Fruit fly (Drosophila melanogaster): ENCODE measurements around the gene CG9705.
A peak's percentile ranks its signal among the peaks of the same experiment; 100 is the strongest.

CG9705 gene

dm6 chr3L:16760274-16760673 lies 19.6 kb upstream of the CG9705 start (continued):
- TF ChIP-seq lilli (GFP tag; optimal IDR thresholded peaks at IDR 0.05) (peak; percentile 35), CkIIα-i1 (GFP tag; IDR thresholded peaks at IDR 0.05) (no peak), gem (tag; optimal IDR thresholded peaks at IDR 0.05) (peak; percentile 64), CG43689 (GFP tag; IDR thresholded peaks at IDR 0.05) (no peak), CG18619 (GFP tag; optimal IDR thresholded peaks at IDR 0.05) (peak; percentile 4), Pdp1 (GFP tag; optimal IDR thresholded peaks at IDR 0.05) (peak in 1 of 2 experiments; percentile 40), CG13624 (GFP tag; optimal IDR thresholded peaks at IDR 0.05) (no peak), cwo (GFP tag; optimal IDR thresholded peaks at IDR 0.05) (peak; percentile 17), Xrp1 (GFP tag; IDR thresholded peaks at IDR 0.05) (peak; percentile 47; the same call in 1 of the 2 replicates), chif (GFP tag; optimal IDR thresholded peaks at IDR 0.05) (peak; percentile 38 to 62), bab2 (GFP tag; optimal IDR thresholded peaks at IDR 0.05) (peak; percentile 21), CG8388 (GFP tag; optimal IDR thresholded peaks at IDR 0.05) (peak; percentile 34), dpn (GFP tag; optimal IDR thresholded peaks at IDR 0.05) (peak in 1 of 2 experiments; percentile 32), stc (GFP tag; IDR thresholded peaks at IDR 0.05) (no peak), Hey (tag; optimal IDR thresholded peaks at IDR 0.05) (peak; percentile 8), CG10209 (GFP tag; optimal IDR thresholded peaks at IDR 0.05) (peak; percentile 20), pnt (GFP tag; optimal IDR thresholded peaks at IDR 0.05) (peak; percentile 27), CG17568 (GFP tag; optimal IDR thresholded peaks at IDR 0.05) (peak; percentile 23), CG11504 (tag; optimal IDR thresholded peaks at IDR 0.05) (peak; percentile 61), Asciz (GFP tag; optimal IDR thresholded peaks at IDR 0.05) (no peak), eve (GFP tag; optimal IDR thresholded peaks at IDR 0.05) (peak in 1 of 2 experiments; percentile 78), CG1603 (tag; optimal IDR thresholded peaks at IDR 0.05) (peak; percentile 69), CG12769 (tag; optimal IDR thresholded peaks at IDR 0.05) (peak; percentile 44), CG18262 (tag; optimal IDR thresholded peaks at IDR 0.05) (peak; percentile 57), CG4820 (GFP tag; optimal IDR thresholded peaks at IDR 0.05) (peak; percentile 21), Ptx1 (GFP tag; IDR thresholded peaks at IDR 0.05) (peak; percentile 43; the same call in 1 of the 2 replicates), Hr3 (GFP tag; optimal IDR thresholded peaks at IDR 0.05) (no peak), CG15269 (tag; optimal IDR thresholded peaks at IDR 0.05) (peak; percentile 32), grau (tag; optimal IDR thresholded peaks at IDR 0.05) (peak; percentile 44), CG30431 (GFP tag; optimal IDR thresholded peaks at IDR 0.05) (peak; percentile 12), dmrt11E (tag; optimal IDR thresholded peaks at IDR 0.05) (peak; percentile 55), Fer3 (tag; optimal IDR thresholded peaks at IDR 0.05) (peak; percentile 5), jing (GFP tag; optimal IDR thresholded peaks at IDR 0.05) (peak; percentile 18), bsh (GFP tag; optimal IDR thresholded peaks at IDR 0.05) (peak in 1 of 2 experiments; percentile 81), pb (GFP tag; optimal IDR thresholded peaks at IDR 0.05) (peak; percentile 14), CG11696 (GFP tag; IDR thresholded peaks at IDR 0.05) (no peak), sisA (GFP tag; IDR thresholded peaks at IDR 0.05) (0 out of 2 replicates have a peak, but pooled peaks have one; percentile 6), CG10267 (tag; optimal IDR thresholded peaks at IDR 0.05) (peak; percentile 14), ci (GFP tag; IDR thresholded peaks at IDR 0.05) (0 out of 3 replicates have a peak, but pooled peaks have one; percentile 45), CG12659 (GFP tag; optimal IDR thresholded peaks at IDR 0.05) (peak; percentile 0), vvl (GFP tag; IDR thresholded peaks at IDR 0.05) (peak; percentile 39; the same call in 1 of the 2 replicates), HHEX (GFP tag; optimal IDR thresholded peaks at IDR 0.05) (peak; percentile 30), oc (tag; optimal IDR thresholded peaks at IDR 0.05) (peak; percentile 51), NfI (GFP tag; optimal IDR thresholded peaks at IDR 0.05) (peak; percentile 28), Lhr (GFP tag; optimal IDR thresholded peaks at IDR 0.05) (peak; percentile 4), CG15601 (tag; optimal IDR thresholded peaks at IDR 0.05) (peak; percentile 60), CG8290 (GFP tag; optimal IDR thresholded peaks at IDR 0.05) (no peak), CG8290 (tag; optimal IDR thresholded peaks at IDR 0.05) (peak in 1 of 2 experiments; percentile 45), Atf-2 (GFP tag; optimal IDR thresholded peaks at IDR 0.05) (peak; percentile 39), GATAe (GFP tag; conservative IDR thresholded peaks at IDR 0.05) (no peak)

Measured in whole organism, embryonic.